Worm (Caenorhabditis elegans): ENCODE measurements around the gene Y46G5A.18.

DNA sequence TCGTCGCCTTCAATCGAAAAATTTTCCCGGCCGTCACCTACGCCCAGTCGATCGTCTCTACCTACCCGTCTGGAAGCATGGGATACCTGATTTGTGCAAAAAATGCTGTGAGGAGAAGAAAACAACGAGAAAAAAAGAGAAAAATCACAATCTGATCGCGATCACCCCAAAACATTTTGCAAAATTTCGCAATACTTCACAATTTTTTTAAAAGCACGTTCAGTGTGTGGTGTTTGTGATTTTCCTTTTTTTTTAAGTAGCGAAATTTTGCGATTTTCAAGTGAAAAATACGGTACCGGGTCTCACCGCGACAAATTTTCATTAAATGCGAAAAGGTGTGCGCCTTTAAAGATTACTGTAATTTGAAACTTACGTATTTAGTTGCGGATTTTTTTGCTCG, 4.7 kb upstream of the Y46G5A.18 start:
- no peak for TF ChIP-seq F49E8.2 (tag; optimal IDR thresholded peaks at IDR 0.05; ENCODE audit: borderline replicate concordance)
- TF ChIP-seq unc-62 (GFP tag; optimal IDR thresholded peaks at IDR 0.05 in 1 of 2): no peak
- no peak for TF ChIP-seq unc-62 (tag; optimal IDR thresholded peaks at IDR 0.05)
- TF ChIP-seq nhr-11 (tag; optimal IDR thresholded peaks at IDR 0.05): no peak
- TF ChIP-seq ceh-82 (tag; optimal IDR thresholded peaks at IDR 0.05): no peak
- TF ChIP-seq nhr-77 (tag; optimal IDR thresholded peaks at IDR 0.05): no peak

Measured in whole organism, L4 larva.